Worm (Caenorhabditis elegans) whole organism, mixed stage, embryonic: ENCODE measurements around the gene plx-2.
A peak's percentile ranks its signal among the peaks of the same experiment; 100 is the strongest.

Source experiments
- M03D4.4 ChIP-seq: sonication (generic microtip); optimal IDR thresholded peaks from 2 replicates; lab custom pipeline; 2017; ENCODE audit warnings: mild to moderate bottlenecking, missing genetic modification characterization, missing compliant biosample characterization
- bed-3 ChIP-seq: fragments of 200-800 bp; sonication (Bioruptor generic); optimal IDR thresholded peaks from 3 replicates; lab custom pipeline; 2018; ENCODE audit warnings: mild to moderate bottlenecking, missing genetic modification characterization, moderate library complexity, missing compliant biosample characterization
- blmp-1 ChIP-seq: fragments of 150-350 bp; optimal IDR thresholded peaks from 2 replicates; lab custom pipeline; 2014; ENCODE audit warnings: missing biosample characterization, missing genetic modification characterization
- ceh-39 ChIP-seq: fragments of 150-350 bp; optimal IDR thresholded peaks from 2 replicates; lab custom pipeline; 2014; ENCODE audit warnings: missing biosample characterization, missing genetic modification characterization
- ceh-43 ChIP-seq: fragments of 200-800 bp; sonication (Bioruptor generic); optimal IDR thresholded peaks from 2 replicates; lab custom pipeline; 2018; ENCODE audit warnings: mild to moderate bottlenecking, missing genetic modification characterization, moderate library complexity, missing compliant biosample characterization
- ceh-83 ChIP-seq: fragments of 200-800 bp; sonication (Bioruptor generic); optimal IDR thresholded peaks from 2 replicates; lab custom pipeline; 2018; ENCODE audit warnings: mild to moderate bottlenecking, missing genetic modification characterization, missing compliant biosample characterization
- ces-1 ChIP-seq: fragments of 150-350 bp; optimal IDR thresholded peaks from 2 replicates; lab custom pipeline; 2014; ENCODE audit warnings: missing biosample characterization, missing genetic modification reagents, missing genetic modification characterization
- cnd-1 ChIP-seq: fragments of 200-800 bp; sonication (Bioruptor generic); optimal IDR thresholded peaks from 2 replicates; lab custom pipeline; 2018; ENCODE audit warnings: mild to moderate bottlenecking, missing genetic modification characterization, missing compliant biosample characterization
- elt-1 ChIP-seq: sonication (generic microtip); optimal IDR thresholded peaks from 2 replicates; lab custom pipeline; 2017; ENCODE audit warnings: missing genetic modification characterization, mild to moderate bottlenecking, missing compliant biosample characterization, antibody characterized with exemption, moderate library complexity, borderline replicate concordance; ENCODE audit not compliant: insufficient read depth
- elt-3 ChIP-seq: fragments of 150-350 bp; optimal IDR thresholded peaks from 2 replicates; lab custom pipeline; 2014; ENCODE audit warnings: missing biosample characterization, missing genetic modification characterization
- flh-1 ChIP-seq: fragments of 200-800 bp; sonication (Bioruptor generic); optimal IDR thresholded peaks from 2 replicates; lab custom pipeline; 2018; ENCODE audit warnings: mild to moderate bottlenecking, missing genetic modification characterization, moderate library complexity, missing compliant biosample characterization
- ham-2 ChIP-seq: fragments of 200-800 bp; sonication (Bioruptor generic); optimal IDR thresholded peaks from 2 replicates; lab custom pipeline; 2018; ENCODE audit warnings: mild to moderate bottlenecking, missing genetic modification characterization, missing compliant biosample characterization
- hlh-1 ChIP-seq: fragments of 150-350 bp; optimal IDR thresholded peaks from 2 replicates; lab custom pipeline; 2014; ENCODE audit warnings: missing biosample characterization, missing genetic modification reagents, missing genetic modification characterization
- lin-13 ChIP-seq: fragments of 150-350 bp; optimal IDR thresholded peaks from 2 replicates; lab custom pipeline; 2014; ENCODE audit warnings: missing biosample characterization, missing genetic modification characterization
- lin-32 ChIP-seq: fragments of 200-800 bp; sonication (Bioruptor generic); optimal IDR thresholded peaks from 2 replicates; lab custom pipeline; 2018; ENCODE audit warnings: mild to moderate bottlenecking, missing genetic modification characterization, missing compliant biosample characterization
- lsy-2 ChIP-seq: fragments of 150-350 bp; optimal IDR thresholded peaks from 2 replicates; lab custom pipeline; 2014; ENCODE audit warnings: missing biosample characterization, missing genetic modification characterization
- mab-5 ChIP-seq: fragments of 150-350 bp; optimal IDR thresholded peaks from 2 replicates; lab custom pipeline; 2014; ENCODE audit warnings: missing biosample characterization, missing genetic modification characterization
- mep-1 ChIP-seq: fragments of 150-350 bp; optimal IDR thresholded peaks from 2 replicates; lab custom pipeline; 2017; ENCODE audit warnings: missing biosample characterization, missing genetic modification reagents, missing genetic modification characterization, inconsistent platforms
- mls-2 ChIP-seq: sonication (generic microtip); optimal IDR thresholded peaks from 2 replicates; lab custom pipeline; 2016; ENCODE audit warnings: mild to moderate bottlenecking, missing genetic modification characterization, moderate library complexity, missing compliant biosample characterization
- nhr-12 ChIP-seq: fragments of 150-350 bp; optimal IDR thresholded peaks from 2 replicates; lab custom pipeline; 2014; ENCODE audit warnings: missing biosample characterization, missing genetic modification characterization
- nhr-2 ChIP-seq: fragments of 150-350 bp; optimal IDR thresholded peaks from 2 replicates; lab custom pipeline; 2014; ENCODE audit warnings: missing biosample characterization, missing genetic modification characterization
- nhr-237 ChIP-seq: fragments of 150-350 bp; optimal IDR thresholded peaks from 2 replicates; lab custom pipeline; 2014; ENCODE audit warnings: missing biosample characterization, missing genetic modification characterization
- nhr-28 ChIP-seq: fragments of 150-350 bp; optimal IDR thresholded peaks from 2 replicates; lab custom pipeline; 2014; ENCODE audit warnings: missing biosample characterization, missing genetic modification characterization
- nhr-76 ChIP-seq: sonication (generic microtip); optimal IDR thresholded peaks from 2 replicates; lab custom pipeline; 2017; ENCODE audit warnings: missing biosample characterization, missing genetic modification characterization
- pha-4 ChIP-seq: fragments of 150-350 bp; optimal IDR thresholded peaks from 2 replicates; lab custom pipeline; 2018; ENCODE audit warnings: missing biosample characterization, missing genetic modification reagents, missing genetic modification characterization
- sem-2 ChIP-seq: fragments of 200-800 bp; sonication (Bioruptor generic); optimal IDR thresholded peaks from 2 replicates; lab custom pipeline; 2018; ENCODE audit warnings: mild to moderate bottlenecking, missing genetic modification characterization, missing compliant biosample characterization
- snpc-4 ChIP-seq: fragments of 150-350 bp; optimal IDR thresholded peaks from 2 replicates; lab custom pipeline; 2014; ENCODE audit warnings: missing biosample characterization, missing genetic modification characterization
- sptf-1 ChIP-seq: sonication (generic microtip); optimal IDR thresholded peaks from 2 replicates; lab custom pipeline; 2017; ENCODE audit warnings: mild to moderate bottlenecking, missing genetic modification characterization, moderate library complexity, missing compliant biosample characterization
- unc-120 ChIP-seq: sonication (generic microtip); optimal IDR thresholded peaks from 2 replicates; lab custom pipeline; 2017; ENCODE audit warnings: missing genetic modification characterization, missing compliant biosample characterization; ENCODE audit not compliant: poor library complexity, severe bottlenecking
- unc-62 ChIP-seq: fragments of 150-350 bp; optimal IDR thresholded peaks from 2 replicates; lab custom pipeline; 2014; ENCODE audit warnings: missing biosample characterization, missing genetic modification reagents, missing genetic modification characterization
- zip-8 ChIP-seq: fragments of 150-350 bp; optimal IDR thresholded peaks from 2 replicates; lab custom pipeline; 2014; ENCODE audit warnings: missing biosample characterization, missing genetic modification characterization
- ztf-11 ChIP-seq: fragments of 150-350 bp; optimal IDR thresholded peaks from 2 replicates; lab custom pipeline; 2014; ENCODE audit warnings: missing biosample characterization, missing genetic modification characterization

The plx-2 gene

DNA sequence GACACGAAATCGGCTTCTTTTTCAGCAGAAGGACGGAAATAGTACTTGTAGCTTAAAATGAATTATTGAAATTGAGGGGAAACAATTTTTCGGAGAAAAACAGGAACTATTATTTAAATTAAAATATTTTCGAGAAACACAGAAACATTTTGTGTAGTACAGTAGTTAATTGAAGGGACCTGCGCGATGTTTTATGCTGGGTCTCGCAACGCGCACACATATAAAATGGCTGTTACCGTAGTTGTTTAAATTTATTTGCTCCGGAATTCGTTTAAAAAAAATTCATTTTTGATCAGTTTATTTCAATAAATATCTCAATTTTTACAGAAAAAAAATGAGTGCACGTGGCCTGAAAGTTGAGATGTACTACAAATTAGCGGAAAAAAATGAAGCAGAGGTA is 13.9 kb downstream of the plx-2 start, which contains the start of gene dsb-2:
TSS of gene dsb-2 (plus strand) at position 328 of the 400 bp plus-strand sequence.
- TF ChIP-seq blmp-1, result no peak
- peak; percentile 79 for TF ChIP-seq lsy-2
- no peak for TF ChIP-seq snpc-4 (tag; lab: Kevin White, UChicago)
- TF ChIP-seq nhr-2 (tag; lab: Kevin White, UChicago), result no peak
- TF ChIP-seq nhr-76 (tag; lab: Kevin White, UChicago), result no peak

DNA sequence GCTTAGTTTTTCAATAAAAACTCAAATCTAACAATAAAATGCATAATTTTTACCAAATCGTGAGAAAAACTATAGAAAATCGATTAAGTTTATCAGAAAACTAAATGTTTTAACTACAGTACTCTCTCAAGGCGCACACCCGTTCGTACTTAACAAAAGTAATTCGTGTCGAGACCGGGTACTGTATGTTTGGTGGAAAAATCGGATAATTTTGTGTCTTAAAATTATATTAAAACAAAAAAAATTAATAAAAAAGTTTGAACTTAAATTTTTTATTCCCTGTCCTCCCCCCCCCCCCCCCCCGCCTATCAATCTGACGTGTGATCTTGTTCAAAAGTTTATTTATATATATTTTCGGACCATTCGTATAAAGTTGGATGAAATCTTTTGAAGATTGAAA is 16.4 kb downstream of the plx-2 start, which contains the start of gene F26H11.4:
TSS of gene F26H11.4 (plus strand) at position 301 of the 400 bp plus-strand sequence.
- TF ChIP-seq M03D4.4 (tag; lab: Kevin White, UChicago) (no peak), lsy-2 (no peak), snpc-4 (tag; lab: Kevin White, UChicago) (no peak), cnd-1 (tag; lab: Kevin White, UChicago) (no peak), ztf-11 (tag; lab: Kevin White, UChicago) (no peak), sptf-1 (no peak), ceh-83 (GFP tag; lab: Kevin White, UChicago) (no peak)

DNA sequence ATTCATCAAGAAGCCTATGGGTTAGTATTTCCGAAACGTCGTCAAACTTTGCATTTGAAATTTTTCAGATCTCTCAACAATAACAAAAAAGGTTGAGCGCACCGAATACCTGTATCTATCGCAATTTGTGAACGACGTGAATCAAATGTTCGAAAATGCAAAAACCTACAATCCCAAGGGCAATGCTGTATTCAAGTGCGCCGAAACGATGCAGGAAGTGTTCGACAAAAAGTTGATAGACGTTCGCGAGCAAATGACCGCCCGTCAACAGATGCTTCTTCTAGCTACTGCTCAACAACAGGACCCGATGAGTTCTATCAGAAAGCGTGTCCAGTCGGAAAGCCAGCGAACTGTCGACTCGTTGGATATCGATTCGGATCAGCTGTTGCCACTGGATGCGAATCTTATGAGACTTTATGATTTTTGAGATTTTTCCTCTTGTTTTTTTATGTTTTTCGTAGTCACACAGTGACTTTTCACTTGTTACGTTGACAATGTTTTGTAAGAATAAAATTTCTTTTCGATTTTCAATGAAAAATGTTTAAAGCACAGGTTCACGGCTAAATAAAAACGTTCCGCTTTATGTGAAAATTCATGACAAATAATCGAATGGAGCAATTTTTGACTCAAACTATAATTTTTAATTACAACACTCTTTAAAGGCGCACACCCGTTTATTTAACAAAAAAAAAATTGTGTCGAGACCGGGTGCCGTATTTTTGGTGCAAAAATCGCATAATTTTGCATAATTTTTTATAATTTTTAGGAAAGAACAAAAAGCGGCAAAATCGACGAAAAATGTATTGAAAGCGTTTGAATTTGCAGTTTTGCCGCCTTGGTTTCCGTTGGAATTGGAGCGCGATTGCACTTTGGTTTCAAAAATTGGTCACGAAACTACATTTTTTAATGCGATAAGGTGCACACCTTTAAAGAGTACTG is 17.1 kb downstream of the plx-2 start:
- TF ChIP-seq flh-1 (no peak), sptf-1 (peak; percentile 2), mls-2 (tag; lab: Kevin White, UChicago) (peak; percentile 57), mab-5 (tag; lab: Kevin White, UChicago) (no peak)
- TF ChIP-seq, all 35 proteins: peak for 2

DNA sequence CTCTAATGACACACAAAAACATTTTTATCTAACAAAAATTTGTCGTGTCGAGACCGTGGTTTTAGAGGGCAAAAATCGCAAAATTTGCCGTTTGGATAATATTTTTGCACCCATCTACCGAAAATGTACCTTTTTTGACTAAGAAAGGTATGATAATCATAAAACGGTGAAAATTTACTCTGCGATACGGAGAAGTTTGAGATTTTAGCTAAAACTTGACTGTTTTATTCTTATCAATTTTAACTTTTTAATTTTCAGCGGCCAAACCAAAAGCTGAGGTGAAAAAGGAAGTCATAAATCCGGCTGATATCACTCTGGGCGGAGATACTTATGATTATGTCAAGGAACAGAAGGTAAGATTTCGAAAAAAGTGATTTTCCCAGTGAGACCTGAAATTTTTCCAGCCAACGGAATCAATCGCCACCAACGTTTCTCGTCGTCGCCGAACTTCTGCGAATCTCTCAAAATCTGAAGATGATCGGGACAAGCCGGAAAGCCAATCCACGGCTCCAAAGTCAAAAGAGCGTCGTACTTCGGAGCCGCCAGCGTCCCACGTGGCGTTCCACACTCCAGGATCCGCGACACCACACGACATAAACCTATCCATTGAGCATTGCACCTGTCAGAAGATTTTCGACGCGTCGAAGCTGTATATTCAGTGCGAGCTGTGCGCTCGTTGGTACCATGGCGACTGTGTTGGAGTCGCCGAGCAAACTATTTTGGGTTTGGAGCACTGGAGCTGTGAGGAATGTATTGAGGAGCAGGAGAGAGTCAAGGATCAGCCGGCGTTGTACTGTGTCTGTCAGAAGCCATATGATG is 18.4 kb downstream of the plx-2 start:
- TF ChIP-seq hlh-1 (tag; lab: Kevin White, UChicago), result no peak
- no peak for TF ChIP-seq nhr-237 (tag; lab: Kevin White, UChicago)
- no peak for TF ChIP-seq nhr-12 (tag; lab: Kevin White, UChicago)
- TF ChIP-seq ztf-11 (tag; lab: Kevin White, UChicago), result no peak
- TF ChIP-seq cnd-1 (tag; lab: Kevin White, UChicago), result no peak
- TF ChIP-seq ceh-43, result no peak
- no peak for TF ChIP-seq sptf-1

DNA sequence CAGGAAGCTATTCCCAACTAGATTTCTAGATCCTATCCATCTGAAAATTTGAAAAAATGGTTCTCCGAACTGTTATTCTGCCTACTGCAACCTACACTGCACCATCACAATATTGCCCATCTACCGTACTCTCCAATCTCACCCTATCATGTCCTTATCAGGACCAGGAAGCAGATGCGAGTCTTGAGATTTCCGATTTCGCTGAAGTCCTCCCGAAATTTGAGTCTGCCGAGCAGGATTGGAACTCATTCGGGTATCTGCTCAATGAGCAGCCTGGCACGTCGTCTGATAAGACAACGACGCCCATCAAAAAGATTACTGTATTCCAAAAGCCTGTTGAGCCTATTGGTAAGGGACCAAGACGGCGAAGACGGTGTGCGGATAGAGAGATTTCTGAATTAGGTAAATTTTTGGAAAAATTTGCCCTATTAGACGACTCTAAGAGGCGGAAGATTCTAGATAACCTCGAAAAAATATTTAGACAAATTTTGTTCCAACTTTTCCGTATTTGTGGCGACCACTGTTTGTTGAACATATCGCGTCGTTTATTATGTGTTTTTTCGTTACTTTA is 19.1 kb downstream of the plx-2 start:
- TF ChIP-seq lin-32 (GFP tag; lab: Kevin White, UChicago), result no peak
- peak; percentile 44 for TF ChIP-seq ceh-83 (GFP tag; lab: Kevin White, UChicago)
- peak; percentile 45 for TF ChIP-seq sem-2 (GFP tag; lab: Kevin White, UChicago)
- TF ChIP-seq bed-3 (GFP tag; lab: Kevin White, UChicago), result no peak
- TF ChIP-seq ztf-11 (tag; lab: Kevin White, UChicago), result no peak

DNA sequence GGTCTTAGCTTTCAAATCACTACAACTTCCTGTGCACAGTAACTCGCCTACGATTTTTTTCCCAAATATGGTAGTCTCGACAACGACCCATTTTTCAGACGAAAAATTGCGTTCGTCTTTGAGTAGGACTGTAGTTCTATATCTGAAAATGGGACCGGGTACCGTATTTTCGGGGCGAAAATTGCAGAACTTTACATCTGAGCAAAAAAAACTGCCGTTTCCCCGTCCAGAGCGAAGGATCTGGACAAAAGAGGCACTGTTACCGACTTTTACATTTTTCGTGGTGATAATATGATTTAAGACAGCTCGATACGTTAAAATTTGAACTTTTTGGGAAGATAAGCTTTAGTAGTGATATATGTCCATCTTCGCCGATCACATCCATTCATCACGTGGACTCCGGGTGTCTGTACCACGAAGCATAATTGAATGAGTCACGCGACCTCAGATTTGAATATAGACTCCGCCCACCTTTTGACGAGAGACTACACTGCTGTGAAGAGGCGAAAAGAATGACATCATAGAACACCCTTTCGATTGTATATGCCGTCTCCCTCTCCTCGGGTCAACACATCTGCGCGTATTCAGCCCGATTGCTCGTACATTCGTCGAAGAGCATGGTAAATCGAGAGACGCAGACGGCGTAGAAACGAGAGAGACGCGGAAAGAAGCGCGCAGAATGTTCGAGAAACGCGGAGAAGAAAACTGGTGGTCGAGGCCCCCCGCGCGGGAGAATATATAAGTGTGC is 19.8 kb downstream of the plx-2 start:
- no peak for TF ChIP-seq nhr-76 (tag; lab: Kevin White, UChicago)
- peak; percentile 73 for TF ChIP-seq lsy-2
- peak; percentile 94 for TF ChIP-seq pha-4 (tag; lab: Kevin White, UChicago)
- no peak for TF ChIP-seq ceh-83 (GFP tag; lab: Kevin White, UChicago)
- peak; percentile 52 for TF ChIP-seq unc-120 (tag; lab: Kevin White, UChicago)
- TF ChIP-seq ham-2 (GFP tag; lab: Kevin White, UChicago), result peak; percentile 87
- TF ChIP-seq flh-1, result no peak
- TF ChIP-seq elt-3 (tag; lab: Kevin White, UChicago), result peak; percentile 85
- TF ChIP-seq lin-13 (tag; lab: Kevin White, UChicago), result peak; percentile 92
- TF ChIP-seq lin-32 (GFP tag; lab: Kevin White, UChicago), result peak; percentile 34
- no peak for TF ChIP-seq elt-1 (tag; lab: Kevin White, UChicago)
- TF ChIP-seq ces-1, result peak; percentile 78
- peak; percentile 27 for TF ChIP-seq hlh-1 (tag; lab: Kevin White, UChicago)
- TF ChIP-seq cnd-1 (tag; lab: Kevin White, UChicago), result peak; percentile 71
- TF ChIP-seq ceh-39, result peak; percentile 93
- no peak for TF ChIP-seq sem-2 (GFP tag; lab: Kevin White, UChicago)
- TF ChIP-seq ceh-43, result peak; percentile 53
- TF ChIP-seq nhr-237 (tag; lab: Kevin White, UChicago), result peak; percentile 78
- TF ChIP-seq nhr-28, result no peak
- peak; percentile 63 for TF ChIP-seq blmp-1
- peak; percentile 73 for TF ChIP-seq sptf-1
- TF ChIP-seq zip-8, result no peak
- peak; percentile 49 for TF ChIP-seq mep-1
- no peak for TF ChIP-seq bed-3 (GFP tag; lab: Kevin White, UChicago)
- peak; percentile 84 for TF ChIP-seq unc-62 (GFP tag; lab: Kevin White, UChicago)
- no peak for TF ChIP-seq mab-5 (tag; lab: Kevin White, UChicago)
